Fruit fly (Drosophila melanogaster) whole organism, embryonic: ENCODE results near the gene CG34183.

Experiments used
- Aef1 ChIP-seq: fragments of 200-800 bp; sonication (Bioruptor generic); IDR thresholded peaks from 3 replicates; pipeline ENCODE4 v1.3.6; 2022; ENCODE audit warnings: missing biosample characterization, missing genetic modification characterization
- CG10366 ChIP-seq: fragments of 200-800 bp; sonication (Bioruptor generic); IDR thresholded peaks from 2 replicates; pipeline ENCODE4 v1.3.6; 2022; ENCODE audit warnings: missing biosample characterization, missing genetic modification characterization
- CG12769 ChIP-seq: fragments of 200-800 bp; sonication (Bioruptor generic); optimal IDR thresholded peaks from 2 replicates; lab custom pipeline; 2019; ENCODE audit warnings: missing biosample characterization, mild to moderate bottlenecking, missing genetic modification characterization, moderate library complexity
- CG13424 ChIP-seq: fragments of 200-800 bp; sonication (Bioruptor generic); optimal IDR thresholded peaks from 2 replicates; lab custom pipeline; 2019; ENCODE audit warnings: missing biosample characterization, mild to moderate bottlenecking, missing genetic modification characterization, moderate library complexity
- CG1647 ChIP-seq: fragments of 200-800 bp; sonication (Bioruptor generic); optimal IDR thresholded peaks from 3 replicates; lab custom pipeline; 2016; ENCODE audit warnings: missing biosample characterization, missing genetic modification characterization
- CG17385 ChIP-seq: fragments of 200-800 bp; sonication (Bioruptor generic); optimal IDR thresholded peaks from 3 replicates; lab custom pipeline; 2018; ENCODE audit warnings: missing biosample characterization, mild to moderate bottlenecking, missing genetic modification characterization
- CG17612 ChIP-seq: fragments of 200-800 bp; sonication (Bioruptor generic); IDR thresholded peaks from 2 replicates; pipeline ENCODE4 v1.3.6; 2022; ENCODE audit warnings: missing biosample characterization, missing genetic modification characterization
- CG31388 ChIP-seq: fragments of 200-800 bp; sonication (Bioruptor generic); optimal IDR thresholded peaks from 2 replicates; lab custom pipeline; 2016; ENCODE audit warnings: missing biosample characterization, missing genetic modification characterization
- CG33557 ChIP-seq: fragments of 200-800 bp; sonication (Bioruptor generic); optimal IDR thresholded peaks from 2 replicates; lab custom pipeline; 2019; ENCODE audit warnings: missing biosample characterization, mild to moderate bottlenecking, missing genetic modification characterization, moderate library complexity
- CG3726 ChIP-seq: fragments of 200-800 bp; sonication (Bioruptor generic); IDR thresholded peaks from 3 replicates; pipeline ENCODE4, ENCODE4 v1.3.6; 2022; ENCODE audit warnings: missing biosample characterization, missing genetic modification characterization
- CG5180 ChIP-seq: fragments of 200-800 bp; sonication (Bioruptor generic); optimal IDR thresholded peaks from 3 replicates; lab custom pipeline; 2017; ENCODE audit warnings: missing biosample characterization, missing genetic modification characterization, mild to moderate bottlenecking, moderate library complexity, missing genetic modification reagents
- CG7372 ChIP-seq: fragments of 200-800 bp; sonication (Bioruptor generic); IDR thresholded peaks from 2 replicates; pipeline ENCODE4 v1.3.6; 2022; ENCODE audit warnings: missing biosample characterization, missing genetic modification characterization
- CG7556 ChIP-seq: fragments of 200-800 bp; sonication (Bioruptor generic); optimal IDR thresholded peaks from 2 replicates; lab custom pipeline; 2017; ENCODE audit warnings: missing biosample characterization, mild to moderate bottlenecking, missing genetic modification characterization
- CG9727 ChIP-seq: fragments of 200-800 bp; sonication (Bioruptor generic); optimal IDR thresholded peaks from 3 replicates; lab custom pipeline; 2017; ENCODE audit warnings: missing biosample characterization, mild to moderate bottlenecking, missing genetic modification characterization
- CrebB ChIP-seq: fragments of 200-800 bp; sonication (Bioruptor generic); optimal IDR thresholded peaks from 3 replicates; lab custom pipeline; 2018; ENCODE audit warnings: missing biosample characterization, mild to moderate bottlenecking, missing genetic modification characterization
- ERR ChIP-seq: fragments of 200-800 bp; sonication (Bioruptor generic); optimal IDR thresholded peaks from 2 replicates; lab custom pipeline; 2016; ENCODE audit warnings: missing biosample characterization, missing genetic modification characterization
- GATAe ChIP-seq: fragments of 200-800 bp; sonication (Bioruptor generic); conservative IDR thresholded peaks from 2 replicates; pipeline ENCODE4 v1.3.6; 2022; ENCODE audit warnings: missing biosample characterization, missing genetic modification characterization
- H15 ChIP-seq: fragments of 200-800 bp; sonication (Bioruptor generic); IDR thresholded peaks from 3 replicates; pipeline ENCODE4 v1.3.6; 2022; ENCODE audit warnings: missing biosample characterization, missing genetic modification characterization
- Hand ChIP-seq: fragments of 200-800 bp; sonication (Bioruptor generic); optimal IDR thresholded peaks from 2 replicates; lab custom pipeline; 2017; ENCODE audit warnings: mild to moderate bottlenecking, missing biosample characterization, missing genetic modification reagents, missing genetic modification characterization
- HmgZ ChIP-seq: fragments of 200-800 bp; sonication (Bioruptor generic); optimal IDR thresholded peaks from 2 replicates; lab custom pipeline; 2018; ENCODE audit warnings: missing biosample characterization, mild to moderate bottlenecking, missing genetic modification characterization
- Hmr ChIP-seq: fragments of 200-800 bp; sonication (Bioruptor generic); optimal IDR thresholded peaks from 3 replicates; lab custom pipeline; 2017; ENCODE audit warnings: mild to moderate bottlenecking, missing biosample characterization, missing genetic modification reagents, missing genetic modification characterization
- Hsf ChIP-seq: fragments of 200-800 bp; sonication (Bioruptor generic); optimal IDR thresholded peaks from 3 replicates; lab custom pipeline; 2016; ENCODE audit warnings: missing biosample characterization, missing genetic modification characterization
- Kr ChIP-seq: fragments of 200-800 bp; sonication (Bioruptor generic); optimal IDR thresholded peaks from 2 replicates; lab custom pipeline; 2017; ENCODE audit warnings: missing biosample characterization, mild to moderate bottlenecking, missing genetic modification characterization
- Lhr ChIP-seq: fragments of 200-800 bp; sonication (Bioruptor generic); optimal IDR thresholded peaks from 3 replicates; lab custom pipeline; 2017; ENCODE audit warnings: mild to moderate bottlenecking, missing biosample characterization, missing genetic modification reagents, missing genetic modification characterization
- NC2β ChIP-seq: fragments of 200-800 bp; sonication (Bioruptor generic); optimal IDR thresholded peaks from 2 replicates; lab custom pipeline; 2016; ENCODE audit warnings: missing biosample characterization, missing genetic modification characterization
- Oli ChIP-seq: fragments of 200-800 bp; sonication (Bioruptor generic); optimal IDR thresholded peaks from 2 replicates; lab custom pipeline; 2018; ENCODE audit warnings: missing biosample characterization, mild to moderate bottlenecking, missing genetic modification characterization, moderate library complexity
- Side ChIP-seq: fragments of 200-800 bp; sonication (Bioruptor generic); optimal IDR thresholded peaks from 2 replicates; lab custom pipeline; 2016; ENCODE audit warnings: missing biosample characterization, missing genetic modification characterization
- Sox100B ChIP-seq: fragments of 200-800 bp; sonication (Bioruptor generic); optimal IDR thresholded peaks from 3 replicates; lab custom pipeline; 2018; ENCODE audit warnings: missing biosample characterization, mild to moderate bottlenecking, missing genetic modification characterization
- Spps ChIP-seq: fragments of 200-800 bp; sonication (Bioruptor generic); optimal IDR thresholded peaks from 2 replicates; lab custom pipeline; 2018; ENCODE audit warnings: missing biosample characterization, mild to moderate bottlenecking, missing genetic modification characterization
- Ssrp ChIP-seq: fragments of 200-800 bp; sonication (Bioruptor generic); optimal IDR thresholded peaks from 2 replicates; lab custom pipeline; 2018; ENCODE audit warnings: missing biosample characterization, mild to moderate bottlenecking, missing genetic modification characterization, moderate library complexity
- Vsx1 ChIP-seq: fragments of 200-800 bp; sonication (Bioruptor generic); optimal IDR thresholded peaks from 2 replicates; lab custom pipeline; 2017; ENCODE audit warnings: missing biosample characterization, mild to moderate bottlenecking, missing genetic modification characterization, missing genetic modification reagents
- aop ChIP-seq: fragments of 200-800 bp; sonication (Bioruptor generic); IDR thresholded peaks from 2 replicates; pipeline ENCODE4 v1.3.6; 2022; ENCODE audit warnings: missing biosample characterization, missing genetic modification characterization
- ase ChIP-seq: fragments of 200-800 bp; sonication (Bioruptor generic); IDR thresholded peaks from 3 replicates; pipeline ENCODE4 v1.3.6; 2022; ENCODE audit warnings: missing biosample characterization, missing genetic modification characterization
- chif ChIP-seq, 2 experiments: fragments of 200-800 bp; sonication (Bioruptor generic); optimal IDR thresholded peaks; 3 replicates each; lab custom pipeline; 2016; ENCODE audit warnings: missing biosample characterization in 2 of 2, missing genetic modification characterization in 2 of 2
- dati ChIP-seq: fragments of 200-800 bp; sonication (Bioruptor generic); IDR thresholded peaks from 2 replicates; pipeline ENCODE4 v1.3.6; 2022; ENCODE audit warnings: missing biosample characterization, missing genetic modification characterization
- dpn ChIP-seq, 2 experiments: fragments of 200-800 bp; sonication (Bioruptor generic); optimal IDR thresholded peaks; 3 replicates each; lab custom pipeline; 2016; ENCODE audit warnings: missing biosample characterization in 2 of 2, missing genetic modification characterization in 2 of 2
- esg ChIP-seq: fragments of 200-800 bp; sonication (Bioruptor generic); conservative IDR thresholded peaks from 2 replicates; pipeline ENCODE4 v1.3.6; 2022; ENCODE audit warnings: missing biosample characterization, missing genetic modification characterization
- fd3F ChIP-seq: fragments of 200-800 bp; sonication (Bioruptor generic); optimal IDR thresholded peaks from 2 replicates; lab custom pipeline; 2018; ENCODE audit warnings: missing biosample characterization, mild to moderate bottlenecking, missing genetic modification characterization, moderate library complexity
- gcm ChIP-seq: fragments of 200-800 bp; sonication (Bioruptor generic); optimal IDR thresholded peaks from 2 replicates; lab custom pipeline; 2019; ENCODE audit warnings: missing biosample characterization, mild to moderate bottlenecking, missing genetic modification characterization, moderate library complexity
- mam ChIP-seq: fragments of 200-800 bp; sonication (Bioruptor generic); optimal IDR thresholded peaks from 3 replicates; lab custom pipeline; 2016; ENCODE audit warnings: missing biosample characterization, missing genetic modification characterization
- nmo ChIP-seq: fragments of 200-800 bp; sonication (Bioruptor generic); optimal IDR thresholded peaks from 2 replicates; lab custom pipeline; 2018; ENCODE audit warnings: missing biosample characterization, mild to moderate bottlenecking, missing genetic modification characterization, moderate library complexity
- pnt ChIP-seq: fragments of 200-800 bp; sonication (Bioruptor generic); optimal IDR thresholded peaks from 3 replicates; lab custom pipeline; 2016; ENCODE audit warnings: missing biosample characterization, missing genetic modification characterization
- psq ChIP-seq: fragments of 200-800 bp; sonication (Bioruptor generic); optimal IDR thresholded peaks from 2 replicates; lab custom pipeline; 2017; ENCODE audit warnings: missing biosample characterization, missing genetic modification characterization
- rib ChIP-seq: fragments of 200-800 bp; sonication (Bioruptor generic); IDR thresholded peaks from 2 replicates; pipeline ENCODE4 v1.3.6; 2022; ENCODE audit warnings: missing biosample characterization, missing genetic modification characterization
- ro ChIP-seq: fragments of 200-800 bp; sonication (Bioruptor generic); IDR thresholded peaks from 2 replicates; pipeline ENCODE4 v1.3.6; 2022; ENCODE audit warnings: missing biosample characterization, missing genetic modification characterization
- sisA ChIP-seq: fragments of 200-800 bp; sonication (Bioruptor generic); IDR thresholded peaks from 2 replicates; pipeline ENCODE4 v1.3.6; 2022; ENCODE audit warnings: missing biosample characterization, missing genetic modification characterization
- slbo ChIP-seq: fragments of 200-800 bp; sonication (Bioruptor generic); IDR thresholded peaks from 2 replicates; pipeline ENCODE4 v1.3.6; 2022; ENCODE audit warnings: missing biosample characterization, missing genetic modification characterization
- slp2 ChIP-seq: fragments of 200-800 bp; sonication (Bioruptor generic); optimal IDR thresholded peaks from 2 replicates; lab custom pipeline; 2016; ENCODE audit warnings: missing biosample characterization, missing genetic modification characterization
- sr ChIP-seq: fragments of 200-800 bp; sonication (Bioruptor generic); IDR thresholded peaks from 3 replicates; pipeline ENCODE4 v1.3.6; 2022; ENCODE audit warnings: missing biosample characterization, missing genetic modification characterization
- trem ChIP-seq: fragments of 200-800 bp; optimal IDR thresholded peaks from 3 replicates; lab custom pipeline; 2019; ENCODE audit warnings: missing biosample characterization, mild to moderate bottlenecking, missing genetic modification characterization, moderate library complexity
- vfl ChIP-seq: fragments of 200-800 bp; sonication (Bioruptor generic); optimal IDR thresholded peaks from 2 replicates; lab custom pipeline; 2016; ENCODE audit warnings: missing biosample characterization, missing genetic modification characterization
- vvl ChIP-seq: fragments of 200-800 bp; sonication (Bioruptor generic); IDR thresholded peaks from 2 replicates; pipeline ENCODE4 v1.3.6; 2022; ENCODE audit warnings: missing biosample characterization, missing genetic modification characterization

CG34183 gene

dm6 chr2L:9894871-9895364 lies 4.3 kb upstream of the CG34183 start, which contains the start of gene Bka (continued):
- TF ChIP-seq Oli (peak; percentile 31), pnt (GFP tag; lab: Kevin White, UChicago) (no peak), H15 (no peak), dpn (GFP tag; optimal IDR thresholded peaks at IDR 0.05; lab: Kevin White, UChicago) (peak in 1 of 2 experiments; percentile 23), slp2 (GFP tag; lab: Kevin White, UChicago) (no peak), ase (GFP tag; lab: Robert Waterston, UW) (no peak), NC2β (peak; percentile 55), CG12769 (tag; lab: Kevin White, UChicago) (peak; percentile 55), Aef1 (GFP tag; lab: Robert Waterston, UW) (no peak), sisA (GFP tag; lab: Robert Waterston, UW) (no peak), CG9727 (GFP tag; lab: Kevin White, UChicago) (peak; percentile 77), dati (GFP tag; lab: Robert Waterston, UW) (no peak), Hand (peak; percentile 56), CG3726 (GFP tag; lab: Robert Waterston, UW) (no peak), Hmr (peak; percentile 77), sr (GFP tag; lab: Robert Waterston, UW) (no peak), trem (peak; percentile 92), ERR (GFP tag; lab: Kevin White, UChicago) (peak; percentile 0), aop (GFP tag; lab: Robert Waterston, UW) (no peak), CG1647 (no peak), vvl (GFP tag; lab: Robert Waterston, UW) (peak; percentile 85), ro (GFP tag; lab: Robert Waterston, UW) (no peak), HmgZ (peak; percentile 83), CG10366 (GFP tag; lab: Robert Waterston, UW) (no peak), CG5180 (GFP tag; lab: Kevin White, UChicago) (no peak), Vsx1 (GFP tag; lab: Kevin White, UChicago) (peak; percentile 72), mam (GFP tag; lab: Kevin White, UChicago) (no peak), esg (GFP tag; lab: Robert Waterston, UW) (no peak), psq (GFP tag; lab: Kevin White, UChicago) (no peak), slbo (GFP tag; lab: Robert Waterston, UW) (0 out of 2 replicates have a peak, but pooled peaks have one; percentile 28), CG13424 (tag; lab: Kevin White, UChicago) (peak; percentile 53), GATAe (no peak), CG7372 (GFP tag; lab: Robert Waterston, UW) (no peak), nmo (peak; percentile 74), Kr (GFP tag; lab: Kevin White, UChicago) (no peak), gcm (GFP tag; lab: Kevin White, UChicago) (peak; percentile 69), Sox100B (peak; percentile 69), chif (GFP tag; optimal IDR thresholded peaks at IDR 0.05; lab: Kevin White, UChicago) (no peak), rib (GFP tag; lab: Robert Waterston, UW) (no peak), Ssrp (no peak), Hsf (GFP tag; lab: Kevin White, UChicago) (peak; percentile 17), vfl (GFP tag; lab: Kevin White, UChicago) (no peak), CG17612 (GFP tag; lab: Robert Waterston, UW) (no peak), Spps (tag; lab: Kevin White, UChicago) (peak; percentile 34), CG33557 (GFP tag; lab: Kevin White, UChicago) (peak; percentile 68), CG7556 (GFP tag; lab: Kevin White, UChicago) (peak; percentile 38), fd3F (GFP tag; lab: Kevin White, UChicago) (peak; percentile 21), CG31388 (GFP tag; lab: Kevin White, UChicago) (no peak), Side (GFP tag; lab: Kevin White, UChicago) (no peak), CG17385 (GFP tag; lab: Kevin White, UChicago) (peak; percentile 79), CrebB (peak; percentile 79), Lhr (GFP tag; lab: Kevin White, UChicago) (peak; percentile 70)
